Worm (Caenorhabditis elegans) whole organism, L4 larva: ENCODE data around the gene Y57G11B.2.

ENCODE experiments used
- F37D6.2 ChIP-seq: sonication (generic microtip); optimal IDR thresholded peaks from 2 replicates; lab custom pipeline; 2016; ENCODE audit warnings: mild to moderate bottlenecking, missing genetic modification characterization, missing compliant biosample characterization
- F44E2.7 ChIP-seq: fragments of 200-800 bp; sonication (Bioruptor generic); IDR thresholded peaks from 2 replicates; pipeline ENCODE4 v2.1.2; 2022; ENCODE audit warnings: missing genetic modification characterization, missing compliant biosample characterization
- F49E8.2 ChIP-seq: sonication (generic microtip); optimal IDR thresholded peaks from 2 replicates; lab custom pipeline; 2016; ENCODE audit warnings: missing compliant biosample characterization, mild to moderate bottlenecking, missing genetic modification characterization, borderline replicate concordance
- Y75B8A.6 ChIP-seq: fragments of 200-800 bp; sonication (Bioruptor generic); IDR thresholded peaks from 2 replicates; pipeline ENCODE4 v1.3.6; 2022; ENCODE audit warnings: missing genetic modification reagents, missing genetic modification characterization, missing compliant biosample characterization
- ZK337.2 ChIP-seq: fragments of 200-800 bp; sonication (Bioruptor generic); IDR thresholded peaks from 2 replicates; pipeline ENCODE4 v1.3.6; 2022; ENCODE audit warnings: missing genetic modification reagents, missing genetic modification characterization, missing compliant biosample characterization
- aly-2 ChIP-seq: sonication (generic microtip); optimal IDR thresholded peaks from 2 replicates; lab custom pipeline; 2018; ENCODE audit warnings: missing biosample characterization, missing genetic modification characterization
- arid-1 ChIP-seq: fragments of 200-800 bp; sonication (Bioruptor generic); conservative IDR thresholded peaks from 2 replicates; pipeline ENCODE4 v1.3.6; 2022; ENCODE audit warnings: missing genetic modification reagents, missing genetic modification characterization, missing compliant biosample characterization
- ceh-20 ChIP-seq: fragments of 200-800 bp; sonication (Bioruptor generic); IDR thresholded peaks from 2 replicates; pipeline ENCODE4 v1.3.6; 2022; ENCODE audit warnings: missing genetic modification reagents, missing genetic modification characterization, missing compliant biosample characterization
- ceh-28 ChIP-seq: fragments of 150-350 bp; optimal IDR thresholded peaks from 2 replicates; lab custom pipeline; 2014; ENCODE audit warnings: missing biosample characterization, missing genetic modification reagents, missing genetic modification characterization
- ceh-44 ChIP-seq: fragments of 200-800 bp; sonication (Bioruptor generic); IDR thresholded peaks from 2 replicates; pipeline ENCODE4 v1.3.6; 2022; ENCODE audit warnings: missing genetic modification reagents, missing genetic modification characterization, missing compliant biosample characterization
- ceh-82 ChIP-seq: sonication (generic microtip); optimal IDR thresholded peaks from 2 replicates; lab custom pipeline; 2017; ENCODE audit warnings: missing biosample characterization, missing genetic modification characterization
- cey-2 ChIP-seq: sonication (generic microtip); optimal IDR thresholded peaks from 3 replicates; lab custom pipeline; 2017; ENCODE audit warnings: missing genetic modification characterization, mild to moderate bottlenecking, missing compliant biosample characterization, antibody characterized with exemption, borderline replicate concordance; ENCODE audit not compliant: insufficient read depth
- daf-16 ChIP-seq, 3 experiments: sonication (generic microtip); optimal IDR thresholded peaks; 2 replicates each; lab custom pipeline; 2016 to 2017; ENCODE audit warnings: missing genetic modification characterization in 3 of 3, missing genetic modification reagents in 3 of 3, mild to moderate bottlenecking in 2 of 3, missing compliant biosample characterization in 2 of 3, missing biosample characterization in 1 of 3, moderate library complexity in 1 of 3
- daf-8 ChIP-seq: fragments of 200-800 bp; sonication (Bioruptor generic); IDR thresholded peaks from 2 replicates; pipeline ENCODE4 v1.3.6; 2022; ENCODE audit warnings: missing genetic modification characterization, missing compliant biosample characterization
- dmd-9 ChIP-seq: fragments of 200-800 bp; sonication (Bioruptor generic); IDR thresholded peaks from 2 replicates; pipeline ENCODE4 v1.3.6; 2022; ENCODE audit warnings: missing genetic modification reagents, missing genetic modification characterization, missing compliant biosample characterization
- duxl-1 ChIP-seq: sonication (generic microtip); optimal IDR thresholded peaks from 2 replicates; lab custom pipeline; 2016; ENCODE audit warnings: mild to moderate bottlenecking, missing genetic modification characterization, moderate library complexity, missing compliant biosample characterization; ENCODE audit not compliant: poor library complexity
- egl-43 ChIP-seq: fragments of 200-800 bp; sonication (Bioruptor generic); IDR thresholded peaks from 2 replicates; pipeline ENCODE4 v1.3.6; 2022; ENCODE audit warnings: missing genetic modification reagents, missing genetic modification characterization, missing compliant biosample characterization
- hmg-1.1 ChIP-seq: fragments of 200-800 bp; sonication (Bioruptor generic); IDR thresholded peaks from 2 replicates; pipeline ENCODE4 v1.3.6; 2022; ENCODE audit warnings: missing genetic modification reagents, missing genetic modification characterization, missing compliant biosample characterization
- lim-7 ChIP-seq: fragments of 200-800 bp; sonication (Bioruptor generic); IDR thresholded peaks from 2 replicates; pipeline ENCODE4 v1.3.6; 2022; ENCODE audit warnings: missing genetic modification characterization, missing compliant biosample characterization
- lin-1 ChIP-seq: fragments of 200-800 bp; sonication (Bioruptor generic); IDR thresholded peaks from 2 replicates; pipeline ENCODE4 v1.3.6; 2022; ENCODE audit warnings: missing genetic modification reagents, missing genetic modification characterization, missing compliant biosample characterization
- lin-29 ChIP-seq: fragments of 200-800 bp; sonication (Bioruptor generic); IDR thresholded peaks from 2 replicates; pipeline ENCODE4 v1.3.6; 2022; ENCODE audit warnings: missing genetic modification reagents, missing genetic modification characterization, missing compliant biosample characterization
- madf-5 ChIP-seq, 2 experiments: fragments of 200-800 bp; sonication (Bioruptor generic); IDR thresholded peaks; 2 replicates each; pipeline ENCODE4 v1.3.6; 2022; ENCODE audit warnings: missing compliant biosample characterization in 2 of 2, missing genetic modification characterization in 2 of 2
- madf-9 ChIP-seq: fragments of 200-800 bp; sonication (Bioruptor generic); conservative IDR thresholded peaks from 2 replicates; pipeline ENCODE4 v1.3.6; 2022; ENCODE audit warnings: missing genetic modification reagents, missing genetic modification characterization, missing compliant biosample characterization
- mdl-1 ChIP-seq, 2 experiments: fragments of 150-350 bp in 1 of 2; sonication (generic microtip) in 1 of 2; optimal IDR thresholded peaks; 2 replicates each; lab custom pipeline; 2014 to 2017; ENCODE audit warnings: missing biosample characterization in 2 of 2, missing genetic modification characterization in 2 of 2
- mdt-29 ChIP-seq: fragments of 200-800 bp; sonication (Bioruptor generic); IDR thresholded peaks from 2 replicates; pipeline ENCODE4 v1.3.6; 2022; ENCODE audit warnings: missing genetic modification reagents, missing genetic modification characterization, missing compliant biosample characterization
- mes-2 ChIP-seq: sonication (generic microtip); optimal IDR thresholded peaks from 2 replicates; lab custom pipeline; 2016; ENCODE audit warnings: missing genotype, mild to moderate bottlenecking, missing genetic modification characterization, missing compliant biosample characterization; ENCODE audit not compliant: poor library complexity, severe bottlenecking
- mxl-3 ChIP-seq: fragments of 200-800 bp; sonication (Bioruptor generic); optimal IDR thresholded peaks from 2 replicates; lab custom pipeline; 2018; ENCODE audit warnings: mild to moderate bottlenecking, missing genetic modification characterization, missing compliant biosample characterization
- nhr-10 ChIP-seq: fragments of 150-350 bp; optimal IDR thresholded peaks from 2 replicates; lab custom pipeline; 2014; ENCODE audit warnings: missing biosample characterization, missing genetic modification characterization
- nhr-237 ChIP-seq: sonication (generic microtip); optimal IDR thresholded peaks from 2 replicates; lab custom pipeline; 2017; ENCODE audit warnings: missing biosample characterization, missing genetic modification characterization
- nhr-41 ChIP-seq: fragments of 200-800 bp; sonication (Bioruptor generic); IDR thresholded peaks from 2 replicates; pipeline ENCODE4 v1.3.6; 2022; ENCODE audit warnings: missing genetic modification reagents, missing genetic modification characterization, missing compliant biosample characterization
- nhr-76 ChIP-seq: fragments of 150-350 bp; optimal IDR thresholded peaks from 2 replicates; lab custom pipeline; 2014; ENCODE audit warnings: missing biosample characterization, missing genetic modification characterization
- nhr-77 ChIP-seq: fragments of 150-350 bp; optimal IDR thresholded peaks from 2 replicates; lab custom pipeline; 2014; ENCODE audit warnings: missing biosample characterization, missing genetic modification characterization
- pha-4 ChIP-seq, 2 experiments: fragments of 150-350 bp in 1 of 2; fragments of 200-800 bp in 1 of 2; sonication (Bioruptor generic) in 1 of 2; IDR thresholded peaks in 1 of 2; optimal IDR thresholded peaks in 1 of 2; 2 replicates each; pipeline versions ENCODE4 v1.3.6 to Lab custom; 2014 to 2022; ENCODE audit warnings: missing genetic modification characterization in 2 of 2, missing genetic modification reagents in 2 of 2, missing biosample characterization in 1 of 2, missing compliant biosample characterization in 1 of 2
- php-3 ChIP-seq: fragments of 200-800 bp; sonication (Bioruptor generic); IDR thresholded peaks from 2 replicates; pipeline ENCODE4 v1.3.6; 2022; ENCODE audit warnings: missing genetic modification reagents, missing genetic modification characterization, missing compliant biosample characterization
- pqm-1 ChIP-seq: sonication (generic microtip); optimal IDR thresholded peaks from 2 replicates; lab custom pipeline; 2017; ENCODE audit warnings: missing biosample characterization, missing genetic modification characterization
- rbr-2 ChIP-seq: sonication (generic microtip); optimal IDR thresholded peaks from 2 replicates; lab custom pipeline; 2016; ENCODE audit warnings: missing genotype, missing genetic modification characterization, missing compliant biosample characterization
- saeg-2 ChIP-seq: fragments of 200-800 bp; sonication (Bioruptor generic); IDR thresholded peaks from 2 replicates; pipeline ENCODE4 v1.3.6; 2022; ENCODE audit warnings: missing genetic modification reagents, missing genetic modification characterization, missing compliant biosample characterization
- skn-1 ChIP-seq: fragments of 150-350 bp; optimal IDR thresholded peaks from 2 replicates; lab custom pipeline; 2014; ENCODE audit warnings: missing biosample characterization, missing genetic modification characterization
- snpc-1.2 ChIP-seq: fragments of 200-800 bp; sonication (Bioruptor generic); IDR thresholded peaks from 2 replicates; pipeline ENCODE4 v1.3.6; 2022; ENCODE audit warnings: missing genetic modification reagents, missing genetic modification characterization, missing compliant biosample characterization
- snpc-4 ChIP-seq: fragments of 150-350 bp; optimal IDR thresholded peaks from 2 replicates; lab custom pipeline; 2014; ENCODE audit warnings: missing biosample characterization, missing genetic modification characterization
- tag-97 ChIP-seq: fragments of 200-800 bp; sonication (Bioruptor generic); IDR thresholded peaks from 2 replicates; pipeline ENCODE4 v1.3.6; 2022; ENCODE audit warnings: missing genetic modification characterization, missing compliant biosample characterization
- tra-1 ChIP-seq: fragments of 200-800 bp; sonication (Bioruptor generic); IDR thresholded peaks from 2 replicates; pipeline ENCODE4 v1.3.6; 2022; ENCODE audit warnings: missing genetic modification reagents, missing genetic modification characterization, missing compliant biosample characterization
- unc-130 ChIP-seq: sonication (generic microtip); optimal IDR thresholded peaks from 2 replicates; lab custom pipeline; 2016; ENCODE audit warnings: missing genetic modification reagents, missing genetic modification characterization, missing compliant biosample characterization
- unc-39 ChIP-seq: sonication (generic microtip); optimal IDR thresholded peaks from 2 replicates; lab custom pipeline; 2017; ENCODE audit warnings: missing biosample characterization, missing genetic modification characterization
- unc-62 ChIP-seq, 3 experiments: fragments of 150-350 bp in 1 of 3; sonication (generic microtip); optimal IDR thresholded peaks in 2 of 3; peaks in 1 of 3; 1 replicate in 1 of 3; 2 replicates in 2 of 3; lab custom pipeline; 2014 to 2017; ENCODE audit warnings: missing biosample characterization in 3 of 3, missing genetic modification characterization in 3 of 3, missing genetic modification reagents in 3 of 3, missing genotype in 1 of 3
- zag-1 ChIP-seq: fragments of 150-350 bp; optimal IDR thresholded peaks from 2 replicates; lab custom pipeline; 2014; ENCODE audit warnings: missing biosample characterization, missing genetic modification characterization
- zip-2 ChIP-seq: fragments of 150-350 bp; optimal IDR thresholded peaks from 2 replicates; lab custom pipeline; 2014; ENCODE audit warnings: missing biosample characterization, missing genetic modification characterization
- ztf-7 ChIP-seq: fragments of 150-350 bp; optimal IDR thresholded peaks from 2 replicates; lab custom pipeline; 2014; ENCODE audit warnings: missing biosample characterization, missing genetic modification characterization

Gene Y57G11B.2

ce11 chrIV:14608605-14609004, 43.4 kb downstream of the Y57G11B.2 start:
- TF ChIP-seq zag-1 (tag; lab: Kevin White, UChicago) (no peak), ceh-20 (GFP tag; lab: Robert Waterston, UW) (no peak), F37D6.2 (no peak), egl-43 (GFP tag; lab: Robert Waterston, UW) (no peak), daf-16 (GFP tag; optimal IDR thresholded peaks at IDR 0.05; lab: Kevin White, UChicago) (no peak), daf-16 (tag; optimal IDR thresholded peaks at IDR 0.05; lab: Kevin White, UChicago) (no peak), nhr-237 (tag; lab: Kevin White, UChicago) (no peak), cey-2 (tag; lab: Kevin White, UChicago) (no peak), tag-97 (GFP tag; lab: Robert Waterston, UW) (no peak), pqm-1 (tag; lab: Kevin White, UChicago) (no peak), ceh-82 (no peak), php-3 (GFP tag; lab: Robert Waterston, UW) (no peak), dmd-9 (no peak)

- peak; percentile 85 for TF ChIP-seq nhr-77 (tag; lab: Kevin White, UChicago)
- no peak for TF ChIP-seq ceh-44
- TF ChIP-seq zip-2 (tag; lab: Kevin White, UChicago) = no peak
- no peak for TF ChIP-seq pha-4 (GFP tag; IDR thresholded peaks at IDR 0.05; lab: Robert Waterston, UW)
- no peak for TF ChIP-seq pha-4 (tag; optimal IDR thresholded peaks at IDR 0.05; lab: Kevin White, UChicago)
- TF ChIP-seq lin-29 (GFP tag; lab: Robert Waterston, UW) = no peak
- TF ChIP-seq mes-2 (tag; lab: Kevin White, UChicago) = no peak
- TF ChIP-seq arid-1 (GFP tag; lab: Robert Waterston, UW) = no peak
- TF ChIP-seq ceh-28 (tag; lab: Kevin White, UChicago) = no peak
- TF ChIP-seq tra-1 (GFP tag; lab: Robert Waterston, UW) = no peak
- TF ChIP-seq madf-5 (GFP tag; IDR thresholded peaks at IDR 0.05; lab: Robert Waterston, UW) = no peak
- no peak for TF ChIP-seq unc-130 (GFP tag; lab: Kevin White, UChicago)
- no peak for TF ChIP-seq nhr-237 (tag; lab: Kevin White, UChicago)
- no peak for TF ChIP-seq aly-2 (tag; lab: Kevin White, UChicago)
- no peak for TF ChIP-seq F49E8.2
- no peak for TF ChIP-seq unc-62 (GFP tag; optimal IDR thresholded peaks at IDR 0.05 in 1 of 2; lab: Kevin White, UChicago)
- TF ChIP-seq unc-62 (tag; optimal IDR thresholded peaks at IDR 0.05; lab: Kevin White, UChicago) = no peak
- TF ChIP-seq ZK337.2 = no peak
- TF ChIP-seq ztf-7 (tag; lab: Kevin White, UChicago) = peak; percentile 14
- no peak for TF ChIP-seq Y75B8A.6
- TF ChIP-seq duxl-1 (tag; lab: Kevin White, UChicago) = no peak
- TF ChIP-seq lin-1 = no peak
- TF ChIP-seq hmg-1.1 (GFP tag; lab: Robert Waterston, UW) = no peak
- TF ChIP-seq skn-1 (tag; lab: Kevin White, UChicago) = no peak
- TF ChIP-seq snpc-1.2 = no peak
- peak; percentile 62; the same call in 1 of the 2 replicates for TF ChIP-seq php-3 (GFP tag; lab: Robert Waterston, UW)
- no peak for TF ChIP-seq F44E2.7 (GFP tag; lab: Robert Waterston, UW)
- no peak for TF ChIP-seq cey-2 (tag; lab: Kevin White, UChicago)
- TF ChIP-seq nhr-76 (tag; lab: Kevin White, UChicago) = no peak
- TF ChIP-seq saeg-2 = no peak
- TF ChIP-seq unc-39 (tag; lab: Kevin White, UChicago) = no peak
- no peak for TF ChIP-seq rbr-2 (tag; lab: Kevin White, UChicago)
- no peak for TF ChIP-seq daf-8
- no peak for TF ChIP-seq dmd-9
- TF ChIP-seq mdt-29 = no peak
- no peak for TF ChIP-seq lim-7
- TF ChIP-seq nhr-10 (tag; lab: Kevin White, UChicago) = no peak
- no peak for TF ChIP-seq mxl-3 (GFP tag; lab: Kevin White, UChicago)
- peak in 1 of 2 experiments; percentile 75 for TF ChIP-seq mdl-1 (tag; optimal IDR thresholded peaks at IDR 0.05; lab: Kevin White, UChicago)
- no peak for TF ChIP-seq madf-9 (GFP tag; lab: Robert Waterston, UW)
- no peak for TF ChIP-seq nhr-41
- TF ChIP-seq snpc-4 (tag; lab: Kevin White, UChicago) = no peak
- no peak for TF ChIP-seq egl-43 (GFP tag; lab: Robert Waterston, UW)
Observed at ce11 chrIV:14609774-14610173, 44.6 kb downstream of the Y57G11B.2 start.
